Fruit fly (Drosophila melanogaster) whole organism: Measurements from ENCODE around the gene CG31145.

Experiments used
- CG8478 ChIP-seq: fragments of >200 bp; optimal IDR thresholded peaks from 2 replicates; lab custom pipeline; 2018; ENCODE audit warnings: inconsistent platforms
- EcR ChIP-seq, 2 experiments: fragments of >200 bp; optimal IDR thresholded peaks; 2 replicates each; lab custom pipeline; 2017; ENCODE audit warnings: missing biosample characterization in 2 of 2, missing genetic modification characterization in 2 of 2, missing genetic modification reagents in 2 of 2
- pan ChIP-seq: fragments of >200 bp; optimal IDR thresholded peaks from 2 replicates; lab custom pipeline; 2017
- psq ChIP-seq: fragments of >200 bp; optimal IDR thresholded peaks from 2 replicates; lab custom pipeline; 2017
- usp ChIP-seq: fragments of >200 bp; optimal IDR thresholded peaks from 2 replicates; lab custom pipeline; 2017; ENCODE audit warnings: missing biosample characterization, missing genetic modification characterization, mixed read lengths

DNA sequence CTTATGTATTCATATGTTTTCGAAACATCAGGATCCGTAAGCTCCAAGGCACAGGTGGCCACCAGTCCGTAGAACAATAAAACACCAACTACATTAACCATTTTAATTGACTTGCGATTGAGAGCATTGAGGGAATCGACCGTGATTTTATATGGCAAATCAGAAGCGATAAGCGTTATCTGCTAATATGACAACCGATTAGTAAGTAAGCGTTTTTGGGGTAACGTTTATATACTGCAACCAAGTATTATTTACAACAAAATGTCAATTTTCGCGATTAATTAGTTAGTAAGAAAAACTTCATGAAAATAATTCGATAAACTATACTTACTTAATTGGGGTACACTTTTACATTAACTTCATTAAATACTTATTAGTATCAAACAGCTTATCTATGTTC lies 73.3 kb downstream of the CG31145 start, which contains the start of gene CG16723:
- TF ChIP-seq CG8478 (lab: Kevin White, UChicago) (no peak), psq (no peak), EcR (GFP tag; optimal IDR thresholded peaks at IDR 0.05; lab: Kevin White, UChicago) (no peak), pan (no peak), usp (no peak)
